Fruit fly (Drosophila melanogaster) S2 (cell line): ENCODE results near the gene app.

Experiments used
- CG8478 ChIP-seq: fragments of >200 bp; optimal IDR thresholded peaks from 2 replicates; lab custom pipeline; 2018
- CTCF ChIP-seq, 2 experiments: fragments of >200 bp; optimal IDR thresholded peaks; 2 replicates each; lab custom pipeline; 2018

Gene app

DNA sequence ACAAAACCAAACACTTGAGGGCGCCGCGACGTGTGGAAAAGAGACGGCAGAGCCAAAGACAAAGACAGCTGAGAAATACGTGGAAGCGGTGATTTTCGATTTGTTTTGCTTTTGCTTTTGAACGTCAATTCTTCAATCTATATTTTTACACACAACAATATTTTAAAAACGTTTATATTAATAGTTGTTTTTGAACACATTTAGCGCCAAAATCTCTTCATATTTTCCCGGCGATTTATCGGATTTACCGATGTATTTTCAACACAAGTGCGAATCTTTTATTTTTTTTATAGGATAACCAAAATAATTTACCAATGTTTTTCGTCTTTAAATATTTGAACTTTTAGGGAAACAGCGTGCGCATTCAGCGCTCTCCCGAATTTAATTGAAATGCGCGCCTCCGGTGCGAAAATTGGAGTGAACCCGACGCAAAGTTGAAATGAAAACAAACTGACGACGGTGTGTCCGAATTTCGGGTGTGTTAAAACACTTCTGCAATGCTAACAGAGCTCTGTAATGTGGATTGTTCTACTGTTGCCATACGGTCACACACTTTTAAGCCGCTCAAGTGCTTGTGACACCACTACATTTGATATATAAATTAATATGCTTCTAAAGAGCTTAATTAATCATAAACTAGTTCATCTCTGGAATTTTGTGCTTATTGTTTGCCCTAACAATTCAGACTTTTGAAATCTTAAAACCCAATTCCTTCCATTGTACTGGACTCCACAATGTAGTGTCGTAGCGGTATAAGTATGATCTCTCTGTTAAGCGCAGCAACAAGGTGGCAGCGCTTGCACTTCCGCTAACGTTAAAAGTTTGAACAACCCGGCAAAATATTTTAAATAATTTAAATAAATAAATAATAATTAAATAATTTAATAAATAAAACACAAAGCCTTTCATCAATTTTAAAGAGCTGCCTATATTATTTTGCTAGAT lies at the start of gene app:
TSS of gene app (minus strand) at position 499 of the 945 bp plus-strand sequence.
- TF ChIP-seq CG8478 (lab: Kevin White, UChicago), result no peak
- no peak for TF ChIP-seq CTCF (optimal IDR thresholded peaks at IDR 0.05; lab: Kevin White, UChicago)

DNA sequence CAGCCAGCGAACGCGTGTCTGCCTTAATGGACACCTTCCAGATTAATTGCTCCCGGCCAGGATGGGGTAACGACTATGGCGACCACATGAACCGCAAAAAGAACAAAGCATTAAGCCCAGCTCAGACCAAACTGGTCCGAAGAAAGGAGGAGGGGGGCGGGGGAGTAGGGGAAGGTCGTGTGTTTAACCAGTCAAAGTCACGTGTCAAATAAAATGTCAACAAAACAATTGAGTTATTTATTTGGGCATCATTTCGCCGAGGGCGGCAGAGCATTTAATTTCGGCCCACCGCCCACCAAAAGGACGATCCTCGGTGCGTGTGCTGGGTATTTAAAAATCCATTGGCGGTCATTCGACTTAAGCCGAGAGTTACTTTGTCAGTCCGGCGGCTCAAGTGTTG lies 46.6 kb upstream of the app start:
- TF ChIP-seq CTCF (optimal IDR thresholded peaks at IDR 0.05; lab: Kevin White, UChicago) (no peak), CG8478 (lab: Kevin White, UChicago) (no peak)

DNA sequence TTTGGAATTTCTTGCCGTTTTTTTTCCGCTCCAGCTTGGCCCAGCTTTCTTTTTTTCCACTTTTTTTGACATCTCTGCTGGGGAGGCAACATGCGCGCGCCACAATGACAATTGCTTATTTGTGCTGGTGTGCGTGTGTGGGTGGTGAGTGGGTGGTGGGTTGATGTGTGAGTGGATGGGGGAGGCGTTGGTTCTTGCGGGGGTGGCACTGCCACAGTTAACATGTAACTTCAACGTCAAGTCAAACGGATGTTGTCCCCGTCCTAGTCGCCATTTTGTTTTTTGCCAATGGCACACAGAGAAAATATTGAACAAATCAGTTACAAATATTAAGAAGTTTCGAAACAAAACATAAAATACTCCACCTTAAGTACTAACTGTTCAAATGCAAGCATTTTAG lies 43.9 kb upstream of the app start, which contains the start of gene CG44355:
TSS of gene CG44355 (plus strand) at position 301 of the 400 bp plus-strand sequence.
- TF ChIP-seq CG8478 (lab: Kevin White, UChicago), result no peak
- TF ChIP-seq CTCF (optimal IDR thresholded peaks at IDR 0.05; lab: Kevin White, UChicago), result no peak

DNA sequence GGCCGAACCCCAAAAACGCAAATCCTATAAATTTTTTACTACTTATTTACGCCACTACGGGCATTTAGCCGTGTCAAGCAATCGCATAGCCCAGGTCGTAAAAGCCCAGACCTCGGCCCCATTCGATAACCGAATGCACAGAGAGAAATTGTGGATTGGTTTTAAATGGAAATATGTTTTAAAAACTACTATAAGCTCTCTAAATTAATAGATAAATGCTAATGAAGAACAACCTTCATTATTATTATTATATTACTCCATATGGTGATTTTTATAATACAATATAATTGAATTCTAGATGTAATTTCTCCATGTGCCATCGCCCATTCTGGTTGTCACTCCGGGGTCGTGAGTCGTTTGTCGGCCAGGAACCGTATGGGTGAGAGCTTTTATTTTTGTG lies 39.3 kb upstream of the app start:
- no peak for TF ChIP-seq CG8478 (lab: Kevin White, UChicago)
- TF ChIP-seq CTCF (optimal IDR thresholded peaks at IDR 0.05; lab: Kevin White, UChicago), result no peak

DNA sequence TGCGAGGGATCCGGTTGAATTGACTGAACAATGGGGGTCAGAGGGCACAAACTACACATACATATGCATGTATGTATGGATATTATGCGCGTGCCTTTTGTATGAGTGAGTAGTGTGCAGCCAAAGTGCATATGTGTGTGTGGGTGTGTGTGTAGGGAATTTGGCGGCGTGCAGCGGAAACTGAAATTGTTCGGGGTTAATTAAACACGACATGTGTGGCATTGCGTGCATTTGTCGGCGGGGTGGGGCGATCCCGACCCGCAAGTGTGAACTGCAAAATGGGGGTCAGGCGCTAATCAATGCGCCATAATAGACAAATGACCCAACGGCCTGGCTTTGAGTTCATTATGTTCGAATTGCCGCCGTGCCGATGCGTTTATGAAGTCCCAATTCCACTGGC lies 31.5 kb upstream of the app start:
- TF ChIP-seq CG8478 (lab: Kevin White, UChicago), result no peak
- no peak for TF ChIP-seq CTCF (optimal IDR thresholded peaks at IDR 0.05; lab: Kevin White, UChicago)

DNA sequence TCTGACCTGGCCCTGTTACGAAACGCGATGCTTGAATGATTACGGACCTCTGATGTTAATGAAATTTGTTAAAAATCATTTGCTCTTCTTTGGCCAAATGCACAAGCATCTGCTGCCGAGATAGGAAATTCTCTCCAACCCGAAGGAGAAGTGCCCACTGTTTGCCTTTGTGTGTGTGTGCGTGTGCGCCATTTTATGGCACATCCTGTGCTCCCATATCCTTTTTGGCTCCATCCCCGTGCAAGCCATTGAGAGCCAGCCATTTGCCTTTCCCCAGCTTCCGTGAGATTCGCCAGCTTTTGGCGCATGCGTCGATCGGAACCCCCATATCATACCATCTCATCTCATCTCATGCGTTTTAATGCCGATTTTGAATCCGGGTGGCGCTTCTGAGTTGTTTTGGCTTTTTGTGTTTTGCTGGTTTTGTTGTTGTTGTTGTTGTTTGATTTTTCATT lies 29.5 kb upstream of the app start, which contains the start of gene CG4328:
TSS of gene CG4328 (minus strand) at position 51 of the 455 bp plus-strand sequence.
- TF ChIP-seq CG8478 (lab: Kevin White, UChicago), result no peak
- TF ChIP-seq CTCF (optimal IDR thresholded peaks at IDR 0.05; lab: Kevin White, UChicago), result no peak

DNA sequence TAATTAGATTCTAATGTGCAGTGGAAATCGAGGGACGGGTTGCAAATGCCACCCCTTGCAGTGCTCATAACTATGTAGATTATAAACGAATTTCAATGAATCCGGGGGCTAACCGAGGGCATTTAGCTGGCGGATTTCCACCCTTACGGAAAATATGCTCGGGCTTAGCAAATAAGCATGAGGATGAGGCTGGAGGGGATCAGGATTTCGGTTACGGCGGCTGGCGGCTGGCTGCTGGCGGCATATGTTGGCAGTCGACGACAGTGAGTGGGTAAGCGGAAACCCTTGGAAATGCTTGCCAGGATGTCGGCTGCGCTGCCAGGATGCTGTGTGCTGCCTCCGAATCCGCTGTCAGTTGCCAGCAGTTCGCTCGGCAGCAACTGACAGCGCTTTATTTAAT lies 28.0 kb upstream of the app start:
- no peak for TF ChIP-seq CG8478 (lab: Kevin White, UChicago)
- TF ChIP-seq CTCF (optimal IDR thresholded peaks at IDR 0.05; lab: Kevin White, UChicago), result no peak

DNA sequence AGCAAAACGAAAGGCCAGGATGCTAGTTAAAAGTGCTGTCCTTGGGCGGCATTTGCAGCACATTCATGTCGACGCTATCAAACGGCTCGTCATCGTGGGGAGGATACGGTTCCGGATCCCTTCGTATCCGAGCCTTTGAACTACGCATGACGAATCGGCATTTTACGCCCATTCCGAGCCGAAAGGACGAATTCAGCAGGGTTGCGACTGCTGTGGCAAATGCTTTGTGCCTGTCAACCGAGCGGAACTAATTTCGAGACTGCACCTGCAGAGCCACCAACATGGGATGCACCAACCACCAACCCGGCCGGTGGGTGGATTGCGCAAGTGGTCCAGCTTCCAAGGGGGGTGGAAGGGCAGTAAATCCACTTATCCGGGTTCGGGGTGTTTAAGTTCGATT lies 23.9 kb upstream of the app start:
- TF ChIP-seq CTCF (optimal IDR thresholded peaks at IDR 0.05; lab: Kevin White, UChicago) (no peak), CG8478 (lab: Kevin White, UChicago) (no peak)

DNA sequence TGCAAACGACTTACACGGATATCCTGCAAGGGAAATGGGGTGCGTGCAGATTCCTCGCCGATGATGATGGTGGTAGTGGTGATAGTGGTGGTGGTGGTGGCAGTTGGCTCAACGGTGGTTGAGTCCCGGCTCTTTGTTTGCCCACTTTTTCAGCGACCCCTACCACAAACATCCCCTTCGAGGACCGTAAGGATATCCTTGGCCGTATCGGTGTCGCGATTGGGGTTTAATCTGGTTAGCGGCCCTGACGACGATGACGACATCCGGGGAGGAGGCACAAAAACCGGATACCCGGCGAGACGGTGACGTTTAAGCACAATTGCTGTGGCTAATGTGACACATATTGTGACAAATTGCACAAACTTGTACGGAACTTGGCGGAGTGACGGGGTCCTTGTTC lies 23.0 kb upstream of the app start:
- no peak for TF ChIP-seq CG8478 (lab: Kevin White, UChicago)
- no peak for TF ChIP-seq CTCF (optimal IDR thresholded peaks at IDR 0.05; lab: Kevin White, UChicago)

DNA sequence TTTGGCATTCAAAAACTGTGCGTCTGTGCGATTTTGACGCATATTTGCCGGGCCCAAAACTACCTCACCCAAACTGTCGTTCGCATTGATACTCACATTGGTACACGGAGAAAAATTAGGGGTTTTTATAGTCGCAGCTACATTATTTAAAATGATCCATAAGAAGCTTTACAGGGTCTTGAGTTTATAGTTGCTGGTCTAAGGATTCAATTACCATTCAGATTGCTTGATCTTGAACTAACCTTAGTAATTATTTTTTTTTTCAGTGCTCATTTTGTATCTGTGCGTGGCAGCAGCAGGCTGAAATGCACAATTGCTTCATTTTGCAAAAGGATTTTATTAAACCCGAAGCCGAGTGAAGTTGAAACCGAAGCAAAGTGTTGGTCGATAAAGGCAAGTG lies 20.7 kb upstream of the app start:
- TF ChIP-seq CTCF (optimal IDR thresholded peaks at IDR 0.05; lab: Kevin White, UChicago), result no peak
- TF ChIP-seq CG8478 (lab: Kevin White, UChicago), result no peak

DNA sequence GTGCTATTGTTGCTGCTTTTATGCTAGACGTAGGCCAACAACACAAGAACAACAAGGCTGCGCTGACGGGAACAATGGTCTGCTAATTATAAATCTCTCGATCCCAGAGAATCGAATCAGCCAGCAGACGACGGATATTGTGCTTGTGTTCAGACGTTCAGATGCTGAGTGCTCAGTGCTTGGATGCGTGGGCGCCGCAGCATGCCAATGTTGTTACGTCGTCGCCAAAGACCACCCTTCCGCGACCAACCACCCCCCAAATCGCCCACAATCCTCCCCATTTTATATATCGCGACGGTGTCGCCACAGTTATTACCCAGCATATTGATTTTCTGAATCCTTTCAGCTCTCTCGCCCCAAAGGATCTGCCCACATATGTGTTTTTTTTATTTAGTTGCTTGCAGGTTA lies 11.2 kb upstream of the app start:
- no peak for TF ChIP-seq CTCF (optimal IDR thresholded peaks at IDR 0.05; lab: Kevin White, UChicago)
- TF ChIP-seq CG8478 (lab: Kevin White, UChicago), result no peak

DNA sequence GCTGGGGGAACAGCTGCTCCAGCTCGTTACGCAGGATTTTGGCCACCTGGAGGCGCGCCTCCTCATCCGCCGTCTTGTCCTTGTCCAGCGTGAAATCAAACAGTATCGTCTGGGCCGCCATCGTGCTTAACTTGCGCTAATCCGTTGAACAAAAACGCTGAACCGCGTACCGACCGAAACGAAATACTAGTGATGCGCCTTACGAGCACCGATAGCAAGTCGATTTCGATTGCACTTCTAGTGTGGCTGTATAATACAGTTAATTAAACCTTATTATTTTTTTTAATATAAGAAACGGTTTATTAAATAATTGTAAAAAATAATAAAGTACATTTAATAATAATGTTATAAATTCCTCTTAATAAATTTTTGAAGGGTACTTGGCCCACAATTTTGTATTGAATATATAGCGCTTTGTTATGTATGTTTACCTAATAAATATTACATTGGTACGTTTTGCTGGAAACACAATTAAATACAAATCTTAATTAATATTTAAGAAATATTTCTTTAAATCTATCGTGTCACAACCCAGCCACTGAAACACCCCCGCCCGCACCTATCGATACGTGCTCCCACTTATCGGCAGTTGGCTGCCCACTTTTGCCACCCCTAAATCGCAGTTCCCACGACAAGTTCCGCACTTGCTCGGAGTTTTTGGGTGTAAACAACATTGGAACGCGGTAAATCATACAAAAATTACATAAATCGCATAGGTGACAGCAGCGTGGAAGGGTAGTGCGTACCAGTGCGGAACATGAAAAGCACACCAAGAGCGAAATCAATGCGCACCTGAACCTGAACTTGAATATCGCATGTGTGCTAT lies 10.6 kb upstream of the app start, which contains the start of the genes Sms and INPP5E:
TSS of gene Sms (minus strand) at position 198 of the 826 bp plus-strand sequence.
TSS of gene INPP5E (plus strand) at position 602 of the 826 bp plus-strand sequence.
- TF ChIP-seq CG8478 (lab: Kevin White, UChicago) (no peak), CTCF (optimal IDR thresholded peaks at IDR 0.05; lab: Kevin White, UChicago) (no peak)

DNA sequence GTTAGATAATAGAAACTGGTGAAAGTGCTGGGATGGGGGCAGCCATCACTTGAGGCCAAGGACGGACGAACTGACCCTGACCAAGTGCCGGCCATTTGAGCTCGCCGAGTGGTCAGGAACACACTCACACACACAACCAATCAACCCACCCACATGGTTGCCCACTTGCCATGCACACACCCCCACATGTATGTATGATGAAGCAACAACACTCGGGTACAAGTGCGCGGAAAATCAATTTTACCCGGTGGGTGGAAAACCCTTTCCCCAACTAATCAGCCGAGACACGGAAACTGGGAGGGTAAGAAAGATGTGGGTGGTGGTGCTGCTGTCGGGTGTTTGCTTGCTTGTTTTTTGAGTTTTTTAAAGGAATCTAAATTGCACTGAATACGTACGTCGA lies 9.9 kb upstream of the app start:
- no peak for TF ChIP-seq CTCF (optimal IDR thresholded peaks at IDR 0.05; lab: Kevin White, UChicago)
- no peak for TF ChIP-seq CG8478 (lab: Kevin White, UChicago)

DNA sequence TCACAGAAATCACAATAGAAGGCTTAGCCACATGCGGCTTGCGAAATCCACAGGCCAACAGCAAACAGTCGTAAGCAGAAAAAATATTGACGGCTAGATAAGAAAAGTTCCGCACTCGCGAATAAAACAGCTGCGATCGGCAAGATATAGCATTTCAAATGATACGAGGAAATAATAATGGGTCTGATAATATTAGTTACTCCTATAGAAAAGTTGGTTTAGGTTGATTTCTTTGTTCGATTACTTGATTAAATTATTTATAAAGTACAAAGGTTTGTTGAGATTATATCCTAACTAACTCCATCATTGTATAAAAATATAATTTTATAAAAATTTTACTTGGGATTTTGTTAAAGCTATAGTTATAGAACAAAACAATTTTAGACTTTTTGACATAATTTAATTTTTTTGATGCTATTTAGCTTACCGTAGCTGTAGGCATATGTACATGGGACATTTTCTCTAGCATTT lies 9.0 kb upstream of the app start:
- TF ChIP-seq CG8478 (lab: Kevin White, UChicago) (no peak), CTCF (optimal IDR thresholded peaks at IDR 0.05; lab: Kevin White, UChicago) (no peak)
